Fruit fly (Drosophila melanogaster): Measurements from ENCODE around the gene Cont.
A peak's percentile ranks its signal among the peaks of the same experiment; 100 is the strongest.

Gene Cont

dm6 chr3R:4433441-4434077 lies 52.5 kb downstream of the Cont start, which contains the start of the genes eIF3a and CG1074 (continued):
- no peak for TF ChIP-seq acj6 (GFP tag; optimal IDR thresholded peaks at IDR 0.05)
- TF ChIP-seq fd59A (GFP tag; optimal IDR thresholded peaks at IDR 0.05) = peak; percentile 7
- no peak for TF ChIP-seq topi (GFP tag; optimal IDR thresholded peaks at IDR 0.05)

Data from whole organism, prepupa.